Worm (Caenorhabditis elegans) whole organism, L1 larva: Measurements from ENCODE around the gene sid-5.

Experiments
- C04F5.9 ChIP-seq: sonication (generic microtip); optimal IDR thresholded peaks from 2 replicates; lab custom pipeline; 2016; ENCODE audit warnings: missing genetic modification characterization, missing compliant biosample characterization
- C16A3.4 ChIP-seq: fragments of 150-350 bp; optimal IDR thresholded peaks from 2 replicates; lab custom pipeline; 2014; ENCODE audit warnings: missing biosample characterization, missing genetic modification characterization
- C34B4.2 ChIP-seq: sonication (generic microtip); optimal IDR thresholded peaks from 2 replicates; lab custom pipeline; 2017; ENCODE audit warnings: mild to moderate bottlenecking, missing genetic modification characterization, missing compliant biosample characterization
- alr-1 ChIP-seq: fragments of 200-800 bp; sonication (Bioruptor generic); optimal IDR thresholded peaks from 2 replicates; lab custom pipeline; 2018; ENCODE audit warnings: borderline replicate concordance, mild to moderate bottlenecking, missing genetic modification characterization, missing compliant biosample characterization
- aly-2 ChIP-seq: fragments of 150-350 bp; optimal IDR thresholded peaks from 2 replicates; lab custom pipeline; 2014; ENCODE audit warnings: missing biosample characterization, missing genetic modification characterization
- blmp-1 ChIP-seq: fragments of 150-350 bp; optimal IDR thresholded peaks from 2 replicates; lab custom pipeline; 2014; ENCODE audit warnings: missing biosample characterization, missing genetic modification characterization
- ceh-63 ChIP-seq: fragments of 200-800 bp; sonication (Bioruptor generic); optimal IDR thresholded peaks from 2 replicates; lab custom pipeline; 2018; ENCODE audit warnings: mild to moderate bottlenecking, missing genetic modification characterization, missing compliant biosample characterization
- ceh-82 ChIP-seq, 3 experiments: fragments of 150-350 bp in 1 of 3; sonication (generic microtip) in 2 of 3; optimal IDR thresholded peaks; 2 replicates each; lab custom pipeline; 2014 to 2017; ENCODE audit warnings: missing biosample characterization in 3 of 3, missing genetic modification characterization in 3 of 3
- ceh-90 ChIP-seq: sonication (generic microtip); optimal IDR thresholded peaks from 2 replicates; lab custom pipeline; 2016; ENCODE audit warnings: missing genetic modification characterization, missing compliant biosample characterization
- ces-1 ChIP-seq: fragments of 150-350 bp; optimal IDR thresholded peaks from 2 replicates; lab custom pipeline; 2014; ENCODE audit warnings: missing biosample characterization, missing genetic modification reagents, missing genetic modification characterization
- dpl-1 ChIP-seq, 3 experiments: fragments of 150-350 bp in 2 of 3; sonication (generic microtip) in 1 of 3; optimal IDR thresholded peaks; 2 replicates each; lab custom pipeline; 2014 to 2017; ENCODE audit warnings: missing biosample characterization in 3 of 3, missing genetic modification characterization in 3 of 3, missing genetic modification reagents in 3 of 3
- dsc-1 ChIP-seq: sonication (generic microtip); optimal IDR thresholded peaks from 2 replicates; lab custom pipeline; 2016; ENCODE audit warnings: mild to moderate bottlenecking, missing genetic modification characterization, missing compliant biosample characterization
- efl-3 ChIP-seq: fragments of 200-800 bp; sonication (Bioruptor generic); optimal IDR thresholded peaks from 2 replicates; lab custom pipeline; 2018; ENCODE audit warnings: mild to moderate bottlenecking, missing genetic modification characterization, missing compliant biosample characterization
- egl-27 ChIP-seq, 2 experiments: fragments of 150-350 bp in 1 of 2; sonication (generic microtip); optimal IDR thresholded peaks; 3 replicates each; lab custom pipeline; 2017 to 2018; ENCODE audit warnings: missing biosample characterization in 2 of 2, missing genetic modification characterization in 2 of 2, missing genetic modification reagents in 2 of 2
- elt-2 ChIP-seq: sonication (generic microtip); optimal IDR thresholded peaks from 2 replicates; lab custom pipeline; 2016; ENCODE audit warnings: missing genetic modification characterization, mild to moderate bottlenecking, inconsistent platforms, missing compliant biosample characterization, missing genetic modification reagents
- elt-3 ChIP-seq, 6 experiments: fragments of 150-350 bp in 1 of 6; sonication (generic microtip); optimal IDR thresholded peaks; 2 replicates each; lab custom pipeline; 2017 to 2018; ENCODE audit warnings: missing biosample characterization in 6 of 6, missing genetic modification characterization in 6 of 6, inconsistent platforms in 1 of 6
- fkh-8 ChIP-seq: sonication (generic microtip); optimal IDR thresholded peaks from 2 replicates; lab custom pipeline; 2016; ENCODE audit warnings: mild to moderate bottlenecking, missing genetic modification characterization, missing compliant biosample characterization
- fos-1 ChIP-seq: fragments of 150-350 bp; optimal IDR thresholded peaks from 2 replicates; lab custom pipeline; 2014; ENCODE audit warnings: missing biosample characterization, missing genetic modification characterization
- lin-13 ChIP-seq: fragments of 150-350 bp; optimal IDR thresholded peaks from 2 replicates; lab custom pipeline; 2014; ENCODE audit warnings: missing biosample characterization, missing genetic modification reagents, missing genetic modification characterization
- lin-35 ChIP-seq, 2 experiments: fragments of 150-350 bp; optimal IDR thresholded peaks; 2 replicates each; lab custom pipeline; 2014; ENCODE audit warnings: missing biosample characterization in 2 of 2, missing genetic modification characterization in 2 of 2, missing genetic modification reagents in 2 of 2
- lir-3 ChIP-seq: sonication (generic microtip); optimal IDR thresholded peaks from 2 replicates; lab custom pipeline; 2016; ENCODE audit warnings: mild to moderate bottlenecking, missing genetic modification characterization, moderate library complexity, missing compliant biosample characterization; ENCODE audit not compliant: poor library complexity
- nhr-11 ChIP-seq: fragments of 150-350 bp; optimal IDR thresholded peaks from 2 replicates; lab custom pipeline; 2014; ENCODE audit warnings: missing biosample characterization, missing genetic modification characterization
- nhr-12 ChIP-seq: sonication (generic microtip); optimal IDR thresholded peaks from 2 replicates; lab custom pipeline; 2017; ENCODE audit warnings: missing biosample characterization, missing genetic modification characterization
- nhr-20 ChIP-seq: sonication (generic microtip); optimal IDR thresholded peaks from 2 replicates; lab custom pipeline; 2016; ENCODE audit warnings: mild to moderate bottlenecking, missing genetic modification characterization, missing compliant biosample characterization
- nhr-28 ChIP-seq: fragments of 150-350 bp; optimal IDR thresholded peaks from 2 replicates; lab custom pipeline; 2014; ENCODE audit warnings: missing biosample characterization, missing genetic modification characterization
- nhr-71 ChIP-seq: sonication (generic microtip); optimal IDR thresholded peaks from 2 replicates; lab custom pipeline; 2016; ENCODE audit warnings: mild to moderate bottlenecking, missing genetic modification characterization, moderate library complexity, missing compliant biosample characterization
- nhr-76 ChIP-seq: sonication (generic microtip); optimal IDR thresholded peaks from 2 replicates; lab custom pipeline; 2017; ENCODE audit warnings: missing biosample characterization, missing genetic modification characterization
- nhr-84 ChIP-seq: sonication (generic microtip); optimal IDR thresholded peaks from 2 replicates; lab custom pipeline; 2017; ENCODE audit warnings: missing biosample characterization, missing genetic modification characterization
- nhr-85 ChIP-seq: sonication (generic microtip); peaks from one replicate; lab custom pipeline; 2016; ENCODE audit warnings: missing genetic modification characterization, inconsistent platforms, missing compliant biosample characterization
- nhr-90 ChIP-seq: sonication (generic microtip); optimal IDR thresholded peaks from 2 replicates; lab custom pipeline; 2016; ENCODE audit warnings: mild to moderate bottlenecking, missing genetic modification characterization, missing compliant biosample characterization; ENCODE audit not compliant: poor library complexity
- pag-3 ChIP-seq: sonication (generic microtip); optimal IDR thresholded peaks from 2 replicates; lab custom pipeline; 2017; ENCODE audit warnings: missing genetic modification characterization, mild to moderate bottlenecking, missing compliant biosample characterization, antibody characterized with exemption, borderline replicate concordance; ENCODE audit not compliant: insufficient read depth
- pqm-1 ChIP-seq: sonication (generic microtip); optimal IDR thresholded peaks from 3 replicates; lab custom pipeline; 2017; ENCODE audit warnings: missing biosample characterization, missing genetic modification characterization
- rnt-1 ChIP-seq: sonication (generic microtip); optimal IDR thresholded peaks from 2 replicates; lab custom pipeline; 2016; ENCODE audit warnings: mild to moderate bottlenecking, missing genetic modification characterization, moderate library complexity, missing compliant biosample characterization
- snu-23 ChIP-seq: sonication (generic microtip); optimal IDR thresholded peaks from 2 replicates; lab custom pipeline; 2016; ENCODE audit warnings: missing genetic modification characterization, missing compliant biosample characterization
- sptf-1 ChIP-seq: fragments of 150-350 bp; optimal IDR thresholded peaks from 2 replicates; lab custom pipeline; 2014; ENCODE audit warnings: missing biosample characterization, missing genetic modification characterization
- tbx-2 ChIP-seq: sonication (generic microtip); optimal IDR thresholded peaks from 2 replicates; lab custom pipeline; 2016; ENCODE audit warnings: missing genetic modification characterization, missing compliant biosample characterization
- tlp-1 ChIP-seq: fragments of 150-350 bp; optimal IDR thresholded peaks from 2 replicates; lab custom pipeline; 2014; ENCODE audit warnings: missing biosample characterization, missing genetic modification characterization
- unc-130 ChIP-seq: fragments of 150-350 bp; optimal IDR thresholded peaks from 2 replicates; lab custom pipeline; 2017; ENCODE audit warnings: missing biosample characterization, missing genetic modification characterization, inconsistent platforms
- unc-62 ChIP-seq: fragments of 150-350 bp; optimal IDR thresholded peaks from 2 replicates; lab custom pipeline; 2014; ENCODE audit warnings: missing biosample characterization, missing genetic modification reagents, missing genetic modification characterization
- unc-98 ChIP-seq: fragments of 200-800 bp; sonication (Bioruptor generic); IDR thresholded peaks from 2 replicates; pipeline ENCODE4 v1.3.6; 2022; ENCODE audit warnings: missing genetic modification characterization, missing compliant biosample characterization
- vab-15 ChIP-seq: sonication (generic microtip); optimal IDR thresholded peaks from 2 replicates; lab custom pipeline; 2017; ENCODE audit warnings: missing genotype, mild to moderate bottlenecking, missing genetic modification characterization, missing compliant biosample characterization
- zag-1 ChIP-seq: fragments of 150-350 bp; optimal IDR thresholded peaks from 2 replicates; lab custom pipeline; 2014; ENCODE audit warnings: missing biosample characterization, missing genetic modification characterization

Gene sid-5

DNA sequence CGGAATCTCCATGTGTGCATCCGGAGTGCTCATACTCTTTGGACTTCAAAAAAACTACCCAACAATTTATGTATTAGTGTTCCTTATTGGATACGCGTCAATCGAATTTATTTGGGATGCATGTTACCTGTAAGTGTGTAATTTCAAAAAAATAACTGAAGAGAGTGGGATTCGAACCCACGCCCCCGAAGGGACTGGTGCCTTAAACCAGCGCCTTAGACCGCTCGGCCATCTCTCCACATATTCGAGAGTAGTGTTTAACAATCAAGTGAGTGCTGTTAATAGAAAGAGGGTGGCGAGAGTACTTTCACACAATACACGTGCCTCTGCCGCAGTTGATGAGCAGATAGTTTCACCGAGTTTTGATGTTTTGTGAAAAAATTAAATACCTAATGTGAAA, 1.6 kb upstream of the sid-5 start (continued):
- TF ChIP-seq rnt-1 (tag; lab: Kevin White, UChicago) (peak; percentile 75), unc-62 (GFP tag; lab: Kevin White, UChicago) (no peak), nhr-11 (tag; lab: Kevin White, UChicago) (no peak), fos-1 (tag; lab: Kevin White, UChicago) (peak; percentile 31), nhr-84 (tag; lab: Kevin White, UChicago) (no peak), nhr-71 (tag; lab: Kevin White, UChicago) (peak; percentile 77), vab-15 (tag; lab: Kevin White, UChicago) (no peak), sptf-1 (tag; lab: Kevin White, UChicago) (no peak), lin-13 (GFP tag; lab: Kevin White, UChicago) (peak; percentile 53), zag-1 (tag; lab: Kevin White, UChicago) (no peak), ceh-82 (tag; optimal IDR thresholded peaks at IDR 0.05; lab: Kevin White, UChicago) (peak in 2 of 3 experiments; percentile 3 to 43), efl-3 (no peak), ceh-63 (GFP tag; lab: Kevin White, UChicago) (no peak), unc-130 (peak; percentile 15), ceh-90 (tag; lab: Kevin White, UChicago) (no peak), dsc-1 (tag; lab: Kevin White, UChicago) (peak; percentile 68), C34B4.2 (tag; lab: Kevin White, UChicago) (no peak), tlp-1 (tag; lab: Kevin White, UChicago) (no peak), nhr-85 (peak; percentile 72), tbx-2 (tag; lab: Kevin White, UChicago) (peak; percentile 42), alr-1 (no peak), pag-3 (tag; lab: Kevin White, UChicago) (no peak), nhr-28 (tag; lab: Kevin White, UChicago) (no peak), nhr-12 (tag; lab: Kevin White, UChicago) (no peak), C16A3.4 (tag; lab: Kevin White, UChicago) (peak; percentile 68), egl-27 (tag; optimal IDR thresholded peaks at IDR 0.05; lab: Kevin White, UChicago) (no peak), nhr-20 (peak; percentile 62), C04F5.9 (tag; lab: Kevin White, UChicago) (no peak), lir-3 (peak; percentile 36), unc-98 (GFP tag; lab: Robert Waterston, UW) (no peak), dpl-1 (GFP tag; optimal IDR thresholded peaks at IDR 0.05; lab: Kevin White, UChicago) (no peak), ces-1 (GFP tag; lab: Kevin White, UChicago) (no peak), blmp-1 (tag; lab: Kevin White, UChicago) (peak; percentile 9), nhr-76 (tag; lab: Kevin White, UChicago) (no peak), fkh-8 (tag; lab: Kevin White, UChicago) (peak; percentile 30), pqm-1 (no peak), elt-3 (tag; optimal IDR thresholded peaks at IDR 0.05; lab: Kevin White, UChicago) (peak in 1 of 6 experiments; percentile 26), aly-2 (tag; lab: Kevin White, UChicago) (no peak)

DNA sequence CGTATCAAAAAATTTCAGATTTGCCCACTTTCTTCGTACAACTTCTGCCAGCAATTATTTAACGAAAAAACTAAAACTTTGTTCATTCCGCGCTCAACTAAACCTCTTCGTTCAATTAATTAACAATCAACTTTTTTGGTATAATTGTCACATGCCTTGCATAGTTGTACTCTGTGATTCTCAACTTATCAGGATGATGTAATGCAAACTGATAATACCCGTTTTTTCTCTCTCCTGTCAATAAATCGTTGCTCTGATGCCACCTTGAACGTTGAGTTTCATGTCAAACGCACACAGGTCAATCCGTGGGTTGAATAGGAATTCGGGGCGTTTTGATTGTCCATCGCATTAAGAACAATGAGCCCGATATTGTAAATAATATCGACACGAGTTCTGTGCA, 1.1 kb downstream of the sid-5 start:
- TF ChIP-seq elt-2 (tag; lab: Kevin White, UChicago), result peak; percentile 77
- peak in 1 of 2 experiments; percentile 32 for TF ChIP-seq lin-35 (GFP tag; optimal IDR thresholded peaks at IDR 0.05; lab: Kevin White, UChicago)
- peak; percentile 14 for TF ChIP-seq nhr-90 (tag; lab: Kevin White, UChicago)
- no peak for TF ChIP-seq snu-23 (GFP tag; lab: Kevin White, UChicago)
